Worm (Caenorhabditis elegans) whole organism, L2 larva: ENCODE measurements around the gene nhr-235.

Source experiments
- C34F6.9 ChIP-seq: fragments of 150-350 bp; optimal IDR thresholded peaks from 2 replicates; lab custom pipeline; 2014; ENCODE audit warnings: missing biosample characterization, missing genetic modification characterization
- F13H6.1 ChIP-seq: sonication (generic microtip); optimal IDR thresholded peaks from 2 replicates; lab custom pipeline; 2016; ENCODE audit warnings: missing genetic modification characterization, missing compliant biosample characterization
- R02D3.7 ChIP-seq: fragments of 150-350 bp; optimal IDR thresholded peaks from 2 replicates; lab custom pipeline; 2014; ENCODE audit warnings: missing biosample characterization, missing genetic modification characterization
- Y55F3AM.14 ChIP-seq: fragments of 200-800 bp; sonication (Bioruptor generic); optimal IDR thresholded peaks from 2 replicates; lab custom pipeline; 2018; ENCODE audit warnings: mild to moderate bottlenecking, missing genetic modification characterization, missing compliant biosample characterization
- ama-1 ChIP-seq: fragments of 150-350 bp; optimal IDR thresholded peaks from 2 replicates; lab custom pipeline; 2018; ENCODE audit warnings: inconsistent platforms
- blmp-1 ChIP-seq: sonication (generic microtip); optimal IDR thresholded peaks from 2 replicates; lab custom pipeline; 2017; ENCODE audit warnings: missing genetic modification characterization, mild to moderate bottlenecking, missing compliant biosample characterization, antibody characterized with exemption, moderate library complexity; ENCODE audit not compliant: insufficient read depth
- ceh-16 ChIP-seq: fragments of 150-350 bp; optimal IDR thresholded peaks from 2 replicates; lab custom pipeline; 2014; ENCODE audit warnings: missing biosample characterization, missing genetic modification characterization
- crh-2 ChIP-seq: sonication (generic microtip); optimal IDR thresholded peaks from 2 replicates; lab custom pipeline; 2017; ENCODE audit warnings: missing biosample characterization, missing genetic modification characterization
- dmd-4 ChIP-seq: sonication (generic microtip); optimal IDR thresholded peaks from 2 replicates; lab custom pipeline; 2017; ENCODE audit warnings: missing biosample characterization, missing genetic modification characterization
- egl-27 ChIP-seq: sonication (generic microtip); optimal IDR thresholded peaks from 3 replicates; lab custom pipeline; 2017; ENCODE audit warnings: missing biosample characterization, missing genetic modification reagents, missing genetic modification characterization
- elt-1 ChIP-seq: fragments of 150-350 bp; optimal IDR thresholded peaks from 2 replicates; lab custom pipeline; 2014; ENCODE audit warnings: missing biosample characterization, missing genetic modification characterization
- elt-3 ChIP-seq: sonication (generic microtip); optimal IDR thresholded peaks from 2 replicates; lab custom pipeline; 2017; ENCODE audit warnings: missing biosample characterization, missing genetic modification characterization
- fos-1 ChIP-seq: fragments of 150-350 bp; optimal IDR thresholded peaks from 2 replicates; lab custom pipeline; 2014; ENCODE audit warnings: missing biosample characterization, missing genetic modification characterization
- gmeb-1 ChIP-seq: fragments of 150-350 bp; optimal IDR thresholded peaks from 2 replicates; lab custom pipeline; 2014; ENCODE audit warnings: missing biosample characterization, missing genetic modification characterization
- lin-11 ChIP-seq: fragments of 150-350 bp; sonication (generic microtip); optimal IDR thresholded peaks from 2 replicates; lab custom pipeline; 2014; ENCODE audit warnings: missing biosample characterization, missing genetic modification characterization, inconsistent platforms, mixed read lengths
- lin-13 ChIP-seq: fragments of 150-350 bp; optimal IDR thresholded peaks from 2 replicates; lab custom pipeline; 2014; ENCODE audit warnings: missing biosample characterization, missing genetic modification reagents, missing genetic modification characterization
- lin-39 ChIP-seq: fragments of 150-350 bp; optimal IDR thresholded peaks from 2 replicates; lab custom pipeline; 2014; ENCODE audit warnings: missing biosample characterization, missing genetic modification reagents, missing genetic modification characterization
- lsy-2 ChIP-seq, 2 experiments: fragments of 150-350 bp in 1 of 2; sonication (generic microtip) in 1 of 2; optimal IDR thresholded peaks; 2 replicates each; lab custom pipeline; 2014 to 2017; ENCODE audit warnings: missing biosample characterization in 2 of 2, missing genetic modification characterization in 2 of 2
- mab-5 ChIP-seq: fragments of 150-350 bp; optimal IDR thresholded peaks from 2 replicates; lab custom pipeline; 2014; ENCODE audit warnings: missing biosample characterization, missing genetic modification characterization
- mbf-1 ChIP-seq: sonication (generic microtip); optimal IDR thresholded peaks from 2 replicates; lab custom pipeline; 2017; ENCODE audit warnings: missing biosample characterization, missing genetic modification characterization
- mdl-1 ChIP-seq, 2 experiments: fragments of 150-350 bp in 1 of 2; sonication (generic microtip) in 1 of 2; optimal IDR thresholded peaks; 2 replicates each; lab custom pipeline; 2017; ENCODE audit warnings: missing biosample characterization in 2 of 2, missing genetic modification characterization in 2 of 2
- nhr-11 ChIP-seq: fragments of 150-350 bp; optimal IDR thresholded peaks from 2 replicates; lab custom pipeline; 2014; ENCODE audit warnings: missing biosample characterization, missing genetic modification characterization
- nhr-12 ChIP-seq: fragments of 150-350 bp; optimal IDR thresholded peaks from 2 replicates; lab custom pipeline; 2014; ENCODE audit warnings: missing biosample characterization, missing genetic modification characterization
- nhr-129 ChIP-seq: fragments of 150-350 bp; optimal IDR thresholded peaks from 2 replicates; lab custom pipeline; 2014; ENCODE audit warnings: missing biosample characterization, missing genetic modification characterization
- nhr-21 ChIP-seq: fragments of 150-350 bp; optimal IDR thresholded peaks from 2 replicates; lab custom pipeline; 2014; ENCODE audit warnings: missing biosample characterization, missing genetic modification characterization
- nhr-23 ChIP-seq: fragments of 150-350 bp; optimal IDR thresholded peaks from 2 replicates; lab custom pipeline; 2014; ENCODE audit warnings: missing biosample characterization, missing genetic modification reagents, missing genetic modification characterization
- nhr-237 ChIP-seq: fragments of 150-350 bp; optimal IDR thresholded peaks from 2 replicates; lab custom pipeline; 2014; ENCODE audit warnings: missing biosample characterization, missing genetic modification characterization
- nhr-25 ChIP-seq: fragments of 150-350 bp; sonication (generic microtip); optimal IDR thresholded peaks from 3 replicates; lab custom pipeline; 2014; ENCODE audit warnings: missing biosample characterization, missing genetic modification characterization
- nhr-6 ChIP-seq: fragments of 150-350 bp; optimal IDR thresholded peaks from 2 replicates; lab custom pipeline; 2014; ENCODE audit warnings: missing biosample characterization, missing genetic modification characterization
- nhr-77 ChIP-seq: fragments of 150-350 bp; optimal IDR thresholded peaks from 2 replicates; lab custom pipeline; 2014; ENCODE audit warnings: missing biosample characterization, missing genetic modification characterization
- sem-4 ChIP-seq: fragments of 150-350 bp; optimal IDR thresholded peaks from 2 replicates; lab custom pipeline; 2014; ENCODE audit warnings: missing biosample characterization, missing genetic modification reagents, missing genetic modification characterization
- skn-1 ChIP-seq: sonication (generic microtip); optimal IDR thresholded peaks from 2 replicates; lab custom pipeline; 2017; ENCODE audit warnings: missing biosample characterization, missing genetic modification characterization
- sma-3 ChIP-seq: sonication (generic microtip); optimal IDR thresholded peaks from 2 replicates; lab custom pipeline; 2016; ENCODE audit warnings: missing genetic modification reagents, missing genetic modification characterization, missing compliant biosample characterization
- sma-9 ChIP-seq, 2 experiments: fragments of 150-350 bp in 1 of 2; sonication (generic microtip) in 1 of 2; optimal IDR thresholded peaks; 2 replicates each; lab custom pipeline; 2014 to 2016; ENCODE audit warnings: missing genetic modification characterization in 2 of 2, mild to moderate bottlenecking in 1 of 2, missing biosample characterization in 1 of 2, missing compliant biosample characterization in 1 of 2, missing genetic modification reagents in 1 of 2, moderate library complexity in 1 of 2
- snpc-4 ChIP-seq: fragments of 150-350 bp; optimal IDR thresholded peaks from 2 replicates; lab custom pipeline; 2014; ENCODE audit warnings: missing biosample characterization, missing genetic modification characterization
- unc-55 ChIP-seq: fragments of 150-350 bp; sonication (generic microtip); optimal IDR thresholded peaks from 3 replicates; lab custom pipeline; 2014; ENCODE audit warnings: missing biosample characterization, missing genetic modification reagents, missing genetic modification characterization
- zag-1 ChIP-seq: fragments of 150-350 bp; optimal IDR thresholded peaks from 2 replicates; lab custom pipeline; 2014; ENCODE audit warnings: missing biosample characterization, missing genetic modification characterization
- ztf-1 ChIP-seq: fragments of 200-800 bp; sonication (Bioruptor generic); conservative IDR thresholded peaks from 2 replicates; pipeline ENCODE4 v1.3.6; 2022; ENCODE audit warnings: missing genetic modification characterization, missing compliant biosample characterization
- ztf-4 ChIP-seq: fragments of 150-350 bp; optimal IDR thresholded peaks from 2 replicates; lab custom pipeline; 2014; ENCODE audit warnings: missing biosample characterization, missing genetic modification characterization

The nhr-235 gene

DNA sequence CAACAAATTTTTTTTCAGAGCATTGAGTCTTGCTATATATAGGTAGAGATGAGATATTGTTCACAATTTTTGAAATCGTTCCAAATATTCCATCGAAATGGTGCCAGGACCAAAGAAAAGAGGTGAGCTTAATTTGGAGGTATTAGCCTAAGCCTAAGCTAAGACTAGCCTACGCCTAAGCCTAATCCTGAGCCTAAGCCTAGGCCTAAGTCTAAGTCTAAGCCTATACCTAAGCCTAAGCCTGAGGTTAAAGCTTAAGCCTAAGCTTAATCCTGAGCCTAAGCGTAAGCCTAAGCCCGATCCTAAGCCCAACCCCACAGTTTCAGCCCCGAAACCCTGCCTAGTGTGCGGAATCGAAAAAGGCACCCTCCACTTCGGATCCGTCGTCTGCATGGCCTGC is 3.9 kb upstream of the nhr-235 start, which contains the start of gene nhr-234:
TSS of gene nhr-234 (plus strand) at position 77 of the 400 bp plus-strand sequence.
- TF ChIP-seq ceh-16 (tag; lab: Kevin White, UChicago): no peak
- no peak for TF ChIP-seq nhr-25 (tag; lab: Kevin White, UChicago)
- no peak for TF ChIP-seq ztf-4
- TF ChIP-seq, all 48 proteins: peak for 0

DNA sequence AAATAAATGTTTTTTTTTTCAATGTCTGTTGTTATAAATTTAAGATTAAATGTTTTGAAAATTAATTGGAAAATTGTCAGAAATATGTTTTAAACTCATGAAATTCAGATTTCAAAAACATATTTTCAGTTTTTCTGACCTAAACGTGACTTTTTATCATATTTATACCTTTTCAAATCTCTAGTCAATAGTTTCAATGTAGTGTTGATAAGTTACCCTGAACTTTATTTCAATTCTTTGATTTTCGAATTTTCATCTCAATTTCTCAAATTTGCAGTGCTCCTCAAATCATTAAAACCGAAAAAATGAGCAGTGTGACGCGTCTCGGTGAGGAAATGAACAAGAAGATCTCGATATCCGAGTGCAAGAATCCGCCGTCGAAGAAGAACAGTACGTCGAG is 14.0 kb downstream of the nhr-235 start, which contains the start of gene rgs-4:
TSS of gene rgs-4 (plus strand) at position 301 of the 400 bp plus-strand sequence.
- TF ChIP-seq Y55F3AM.14 (GFP tag; lab: Kevin White, UChicago): no peak
- no peak for TF ChIP-seq R02D3.7 (tag; lab: Kevin White, UChicago)
- no peak for TF ChIP-seq sem-4
- TF ChIP-seq lin-11 (tag; lab: Kevin White, UChicago): no peak
- no peak for TF ChIP-seq crh-2 (tag; lab: Kevin White, UChicago)
- no peak for TF ChIP-seq ceh-16 (tag; lab: Kevin White, UChicago)
- TF ChIP-seq nhr-237 (tag; lab: Kevin White, UChicago): no peak
- no peak for TF ChIP-seq sma-3 (GFP tag; lab: Kevin White, UChicago)
- no peak for TF ChIP-seq gmeb-1 (tag; lab: Kevin White, UChicago)
- no peak for TF ChIP-seq nhr-6
- TF ChIP-seq ama-1: no peak

DNA sequence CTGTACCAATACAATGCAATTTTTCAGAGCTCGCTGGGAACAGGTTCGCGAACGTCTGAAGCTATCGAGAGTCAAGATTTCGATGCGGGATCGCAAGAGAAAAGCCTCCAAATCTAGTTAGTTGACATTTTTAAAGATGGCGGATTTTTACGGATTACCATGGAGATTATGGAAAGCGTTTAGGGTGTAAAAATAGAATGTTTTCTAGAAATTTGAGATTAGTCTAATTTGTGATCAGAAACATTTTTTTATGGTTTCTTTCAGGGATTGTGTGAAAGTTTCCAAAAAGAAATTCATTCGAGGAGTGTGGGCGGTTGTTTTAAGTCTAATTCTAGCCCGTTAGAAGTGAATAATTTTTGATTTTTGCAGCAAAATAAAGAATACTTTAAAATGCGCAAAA is 15.3 kb downstream of the nhr-235 start:
- no peak for TF ChIP-seq egl-27 (tag; lab: Kevin White, UChicago)
- TF ChIP-seq elt-1 (tag; lab: Kevin White, UChicago): no peak
- TF ChIP-seq nhr-11: no peak
- no peak for TF ChIP-seq lin-39 (tag; lab: Kevin White, UChicago)
- no peak for TF ChIP-seq nhr-25 (tag; lab: Kevin White, UChicago)
- TF ChIP-seq ztf-4: no peak
- TF ChIP-seq nhr-21 (tag; lab: Kevin White, UChicago): no peak

DNA sequence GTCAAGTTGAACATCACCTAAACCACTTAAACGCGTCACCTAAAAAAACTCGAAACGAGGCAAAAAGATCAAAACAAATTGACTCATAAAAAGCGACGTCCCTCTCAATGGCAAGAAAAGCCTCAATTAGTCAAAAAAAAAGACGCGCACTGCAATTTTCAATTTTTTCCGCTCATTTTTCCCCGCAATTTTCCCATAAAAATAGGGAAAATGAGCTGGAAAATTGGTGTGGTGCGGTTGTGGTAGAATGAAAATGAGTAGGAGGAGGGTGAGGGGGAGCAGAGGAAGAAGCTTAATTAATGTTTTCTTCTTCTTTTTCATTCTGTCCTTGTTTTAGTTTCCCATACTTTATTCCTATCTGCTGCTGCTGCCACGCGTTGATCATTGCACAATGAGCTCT is 17.1 kb downstream of the nhr-235 start:
- no peak for TF ChIP-seq mab-5 (tag; lab: Kevin White, UChicago)
- TF ChIP-seq ceh-16 (tag; lab: Kevin White, UChicago): no peak
- no peak for TF ChIP-seq ztf-4
- no peak for TF ChIP-seq skn-1
- TF ChIP-seq sem-4: no peak
- TF ChIP-seq lin-11 (tag; lab: Kevin White, UChicago): no peak
- TF ChIP-seq egl-27 (tag; lab: Kevin White, UChicago): no peak
- TF ChIP-seq Y55F3AM.14 (GFP tag; lab: Kevin White, UChicago): no peak
- no peak for TF ChIP-seq lin-39 (tag; lab: Kevin White, UChicago)

DNA sequence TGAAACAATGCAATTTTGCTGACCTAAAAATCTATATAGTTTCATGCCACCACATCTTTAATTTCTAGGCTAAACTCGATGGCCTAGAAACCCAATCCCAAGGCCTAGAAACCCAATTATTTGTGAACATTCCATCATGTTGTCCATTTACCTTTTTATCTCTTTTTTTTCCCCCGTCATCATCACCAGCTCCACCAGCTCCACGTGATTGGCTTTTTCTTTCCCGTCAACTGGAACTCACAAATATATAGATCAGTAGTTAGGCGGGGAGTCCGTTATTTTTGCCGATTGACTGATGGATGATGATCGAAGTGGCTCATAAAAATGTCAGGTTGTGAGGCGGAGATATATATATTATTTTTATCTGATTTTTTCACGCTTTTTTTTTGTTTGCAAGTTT is 17.9 kb downstream of the nhr-235 start:
- TF ChIP-seq fos-1 (no peak), snpc-4 (tag; lab: Kevin White, UChicago) (peak; percentile 14), nhr-129 (tag; lab: Kevin White, UChicago) (peak; percentile 3), ztf-1 (GFP tag; lab: Robert Waterston, UW) (no peak), Y55F3AM.14 (GFP tag; lab: Kevin White, UChicago) (no peak), nhr-21 (tag; lab: Kevin White, UChicago) (no peak), mdl-1 (tag; optimal IDR thresholded peaks at IDR 0.05; lab: Kevin White, UChicago) (no peak), F13H6.1 (tag; lab: Kevin White, UChicago) (no peak), nhr-77 (tag; lab: Kevin White, UChicago) (no peak), skn-1 (no peak)

DNA sequence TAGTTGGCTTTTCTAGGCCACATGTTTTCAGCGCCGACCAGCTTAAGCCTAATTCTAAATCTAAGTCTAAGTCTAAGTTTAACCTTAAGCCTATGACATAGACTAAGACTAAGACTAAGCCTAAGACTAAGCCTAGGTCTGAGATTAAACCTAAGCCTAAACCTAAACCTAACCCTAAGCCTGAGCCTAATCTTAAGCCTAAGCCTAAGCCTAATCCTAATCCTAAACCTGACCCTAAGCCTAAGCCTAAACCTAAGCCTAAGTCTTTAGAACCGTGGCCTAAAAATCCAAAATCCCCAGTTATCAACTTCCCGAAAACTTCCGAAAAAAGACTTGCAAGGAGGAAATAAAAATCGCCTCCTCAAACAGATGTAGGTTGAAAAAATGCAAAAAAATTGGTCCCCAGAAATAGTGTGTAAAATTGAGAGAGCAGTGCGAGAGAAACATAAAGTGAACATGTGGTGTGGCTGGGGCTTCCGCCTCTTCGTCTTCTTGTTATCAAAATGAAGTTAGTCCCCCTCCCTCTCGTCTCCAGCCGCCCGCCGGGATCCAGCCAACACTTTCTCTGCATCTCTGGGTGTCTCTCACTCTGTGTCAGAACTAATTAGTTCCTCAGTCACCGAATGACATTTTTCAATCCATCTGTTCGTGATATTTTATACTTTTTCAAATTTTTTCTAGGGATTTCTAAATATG is 19.4 kb downstream of the nhr-235 start:
- TF ChIP-seq lin-11 (tag; lab: Kevin White, UChicago) (no peak), nhr-237 (tag; lab: Kevin White, UChicago) (no peak), unc-55 (peak; percentile 45), blmp-1 (no peak), sma-9 (GFP tag; optimal IDR thresholded peaks at IDR 0.05; lab: Kevin White, UChicago) (peak; percentile 56), sma-9 (tag; optimal IDR thresholded peaks at IDR 0.05; lab: Kevin White, UChicago) (no peak), sem-4 (peak; percentile 69), nhr-129 (tag; lab: Kevin White, UChicago) (peak; percentile 35), zag-1 (tag; lab: Kevin White, UChicago) (no peak), nhr-6 (no peak), F13H6.1 (tag; lab: Kevin White, UChicago) (peak; percentile 49), ztf-1 (GFP tag; lab: Robert Waterston, UW) (no peak), crh-2 (tag; lab: Kevin White, UChicago) (no peak), egl-27 (tag; lab: Kevin White, UChicago) (no peak), lsy-2 (tag; optimal IDR thresholded peaks at IDR 0.05; lab: Kevin White, UChicago) (peak in 1 of 2 experiments; percentile 48), skn-1 (no peak), nhr-12 (no peak), C34F6.9 (tag; lab: Kevin White, UChicago) (peak; percentile 59), mdl-1 (tag; optimal IDR thresholded peaks at IDR 0.05; lab: Kevin White, UChicago) (peak in 1 of 2 experiments; percentile 16), elt-3 (tag; lab: Kevin White, UChicago) (no peak), ama-1 (no peak), lin-13 (GFP tag; lab: Kevin White, UChicago) (no peak), nhr-23 (no peak), dmd-4 (tag; lab: Kevin White, UChicago) (no peak), mbf-1 (no peak), R02D3.7 (tag; lab: Kevin White, UChicago) (no peak)
